Worm (Caenorhabditis elegans) whole organism, L1 larva: ENCODE results near the gene pqn-51.
A peak's percentile ranks its signal among the peaks of the same experiment; 100 is the strongest.

ENCODE experiments used
- ceh-82 ChIP-seq, 3 experiments: fragments of 150-350 bp in 1 of 3; sonication (generic microtip) in 2 of 3; optimal IDR thresholded peaks; 2 replicates each; lab custom pipeline; 2014 to 2017; ENCODE audit warnings: missing biosample characterization in 3 of 3, missing genetic modification characterization in 3 of 3
- elt-3 ChIP-seq, 6 experiments: fragments of 150-350 bp in 1 of 6; sonication (generic microtip); optimal IDR thresholded peaks; 2 replicates each; lab custom pipeline; 2017 to 2018; ENCODE audit warnings: missing biosample characterization in 6 of 6, missing genetic modification characterization in 6 of 6, inconsistent platforms in 1 of 6
- lin-15B ChIP-seq: fragments of 150-350 bp; sonication (generic microtip); optimal IDR thresholded peaks from 3 replicates; lab custom pipeline; 2014; ENCODE audit warnings: missing biosample characterization, missing genetic modification characterization
- nhr-237 ChIP-seq: fragments of 150-350 bp; optimal IDR thresholded peaks from 2 replicates; lab custom pipeline; 2014; ENCODE audit warnings: missing biosample characterization, missing genetic modification characterization
- nhr-28 ChIP-seq: fragments of 150-350 bp; optimal IDR thresholded peaks from 2 replicates; lab custom pipeline; 2014; ENCODE audit warnings: missing biosample characterization, missing genetic modification characterization
- pqm-1 ChIP-seq: sonication (generic microtip); optimal IDR thresholded peaks from 3 replicates; lab custom pipeline; 2017; ENCODE audit warnings: missing biosample characterization, missing genetic modification characterization
- rnt-1 ChIP-seq: sonication (generic microtip); optimal IDR thresholded peaks from 2 replicates; lab custom pipeline; 2016; ENCODE audit warnings: mild to moderate bottlenecking, missing genetic modification characterization, moderate library complexity, missing compliant biosample characterization
- unc-62 ChIP-seq: fragments of 150-350 bp; optimal IDR thresholded peaks from 2 replicates; lab custom pipeline; 2014; ENCODE audit warnings: missing biosample characterization, missing genetic modification reagents, missing genetic modification characterization

DNA sequence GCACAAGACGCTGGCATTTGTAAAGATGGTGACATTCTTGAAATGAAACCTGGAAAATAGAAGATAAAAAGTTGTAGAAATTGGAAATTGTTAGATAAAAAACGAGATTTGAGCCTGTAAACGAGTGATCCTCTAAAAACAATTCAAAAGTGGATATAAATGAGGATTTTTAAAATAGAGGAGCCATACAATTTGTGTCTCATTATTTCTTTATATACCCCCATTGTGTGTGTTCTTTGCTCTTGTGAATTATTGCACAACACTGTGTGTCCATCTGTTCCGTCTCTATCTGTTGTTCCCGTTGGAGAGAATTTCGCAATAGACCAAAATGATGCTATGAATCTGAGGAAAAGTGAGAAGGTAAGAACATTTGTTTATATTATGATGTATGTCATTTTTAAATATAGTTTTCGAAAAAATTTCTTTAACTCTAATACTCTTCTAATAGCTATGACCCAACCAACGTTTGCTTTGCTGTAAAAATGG, 37.6 kb downstream of the pqn-51 start, which contains the start of gene Y58A7A.5:
- TF ChIP-seq nhr-237 (tag; lab: Kevin White, UChicago) (no peak), elt-3 (tag; optimal IDR thresholded peaks at IDR 0.05; lab: Kevin White, UChicago) (no peak), ceh-82 (tag; optimal IDR thresholded peaks at IDR 0.05; lab: Kevin White, UChicago) (peak in 2 of 3 experiments; percentile 25 to 33), unc-62 (GFP tag; lab: Kevin White, UChicago) (no peak), lin-15B (tag; lab: Kevin White, UChicago) (no peak), rnt-1 (no peak), nhr-28 (no peak), pqm-1 (no peak)
